Worm (Caenorhabditis elegans): ENCODE data around the gene tsp-20.

- TF ChIP-seq lin-39 (tag; optimal IDR thresholded peaks at IDR 0.05) (no peak), nhr-12 (tag; optimal IDR thresholded peaks at IDR 0.05) (no peak), snpc-4 (tag; optimal IDR thresholded peaks at IDR 0.05) (no peak), ceh-16 (tag; optimal IDR thresholded peaks at IDR 0.05) (no peak), ZK546.5 (tag; optimal IDR thresholded peaks at IDR 0.05) (no peak), egl-5 (tag; optimal IDR thresholded peaks at IDR 0.05) (no peak), ama-1 (optimal IDR thresholded peaks at IDR 0.05) (no peak), ceh-28 (tag; optimal IDR thresholded peaks at IDR 0.05) (no peak), fkh-10 (GFP tag; optimal IDR thresholded peaks at IDR 0.05) (no peak), fos-1 (tag; optimal IDR thresholded peaks at IDR 0.05) (no peak), nhr-11 (tag; optimal IDR thresholded peaks at IDR 0.05) (no peak)
Observed at ce11 chrX:12073764-12074163, 39.9 kb upstream of the tsp-20 start, which contains the start of gene tmem-145.
